Worm (Caenorhabditis elegans) whole organism, L2 larva: ENCODE measurements around the gene Y48E1C.4.

Experiments
- R02D3.7 ChIP-seq: fragments of 150-350 bp; optimal IDR thresholded peaks from 2 replicates; lab custom pipeline; 2014; ENCODE audit warnings: missing biosample characterization, missing genetic modification characterization
- aly-2 ChIP-seq: fragments of 150-350 bp; optimal IDR thresholded peaks from 2 replicates; lab custom pipeline; 2014; ENCODE audit warnings: missing biosample characterization, missing genetic modification characterization
- fos-1 ChIP-seq: fragments of 150-350 bp; optimal IDR thresholded peaks from 2 replicates; lab custom pipeline; 2014; ENCODE audit warnings: missing biosample characterization, missing genetic modification characterization
- nhr-11 ChIP-seq: fragments of 150-350 bp; optimal IDR thresholded peaks from 2 replicates; lab custom pipeline; 2014; ENCODE audit warnings: missing biosample characterization, missing genetic modification characterization
- nhr-12 ChIP-seq: fragments of 150-350 bp; optimal IDR thresholded peaks from 2 replicates; lab custom pipeline; 2014; ENCODE audit warnings: missing biosample characterization, missing genetic modification characterization
- nhr-129 ChIP-seq: fragments of 150-350 bp; optimal IDR thresholded peaks from 2 replicates; lab custom pipeline; 2014; ENCODE audit warnings: missing biosample characterization, missing genetic modification characterization
- nhr-6 ChIP-seq: fragments of 150-350 bp; optimal IDR thresholded peaks from 2 replicates; lab custom pipeline; 2014; ENCODE audit warnings: missing biosample characterization, missing genetic modification characterization
- unc-62 ChIP-seq: fragments of 150-350 bp; optimal IDR thresholded peaks from 2 replicates; lab custom pipeline; 2014; ENCODE audit warnings: missing biosample characterization, missing genetic modification reagents, missing genetic modification characterization

DNA sequence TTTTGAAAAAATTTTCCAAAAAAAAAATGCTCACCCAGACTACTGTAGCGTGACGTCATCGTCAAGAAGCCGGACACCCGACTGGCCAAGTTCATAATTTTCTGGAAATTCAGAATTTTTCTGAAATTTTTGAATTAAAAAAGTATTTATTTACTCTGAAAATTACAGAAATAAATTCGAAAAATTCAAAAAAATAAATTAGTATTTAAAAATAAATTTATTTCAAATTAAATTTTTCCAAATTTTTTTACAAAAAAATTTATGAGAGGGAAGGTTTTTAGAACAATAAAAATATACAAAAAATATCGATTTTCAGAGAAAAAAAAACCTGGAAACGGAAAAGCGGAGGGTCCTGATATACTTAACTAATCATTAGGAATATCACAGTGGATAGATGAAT, at the start of gene Y48E1C.4:
- TF ChIP-seq nhr-6 (tag; lab: Kevin White, UChicago) (no peak), fos-1 (tag; lab: Kevin White, UChicago) (no peak), nhr-11 (tag; lab: Kevin White, UChicago) (no peak), aly-2 (tag; lab: Kevin White, UChicago) (no peak), nhr-12 (tag; lab: Kevin White, UChicago) (no peak), nhr-129 (tag; lab: Kevin White, UChicago) (no peak), unc-62 (GFP tag; lab: Kevin White, UChicago) (no peak), R02D3.7 (tag; lab: Kevin White, UChicago) (no peak)
